Worm (Caenorhabditis elegans) whole organism, late embryonic: ENCODE data around the gene C34C6.10.
A peak's percentile ranks its signal among the peaks of the same experiment; 100 is the strongest.

Source experiments
- C08G9.2 ChIP-seq: sonication (generic microtip); optimal IDR thresholded peaks from 2 replicates; lab custom pipeline; 2016; ENCODE audit warnings: mild to moderate bottlenecking, missing genetic modification characterization, moderate library complexity, missing compliant biosample characterization
- F13H6.1 ChIP-seq: sonication (generic microtip); optimal IDR thresholded peaks from 2 replicates; lab custom pipeline; 2016; ENCODE audit warnings: missing genetic modification characterization, missing compliant biosample characterization
- K02D7.2 ChIP-seq: sonication (generic microtip); optimal IDR thresholded peaks from 2 replicates; lab custom pipeline; 2017; ENCODE audit warnings: mild to moderate bottlenecking, missing genetic modification characterization, missing compliant biosample characterization
- ama-1 ChIP-seq: fragments of 150-350 bp; optimal IDR thresholded peaks from 2 replicates; lab custom pipeline; 2014
- ceh-18 ChIP-seq: sonication (generic microtip); optimal IDR thresholded peaks from 2 replicates; lab custom pipeline; 2016; ENCODE audit warnings: missing genetic modification characterization, missing compliant biosample characterization
- ceh-19 ChIP-seq: fragments of 200-800 bp; sonication (Bioruptor generic); optimal IDR thresholded peaks from 2 replicates; lab custom pipeline; 2018; ENCODE audit warnings: mild to moderate bottlenecking, missing genetic modification characterization, missing compliant biosample characterization
- ceh-24 ChIP-seq: sonication (generic microtip); optimal IDR thresholded peaks from 2 replicates; lab custom pipeline; 2016; ENCODE audit warnings: mild to moderate bottlenecking, missing genetic modification characterization, missing compliant biosample characterization
- ceh-48 ChIP-seq: sonication (generic microtip); optimal IDR thresholded peaks from 2 replicates; lab custom pipeline; 2016; ENCODE audit warnings: missing genetic modification characterization, inconsistent platforms, missing compliant biosample characterization
- ceh-6 ChIP-seq: fragments of 200-800 bp; sonication (Bioruptor generic); optimal IDR thresholded peaks from 2 replicates; lab custom pipeline; 2018; ENCODE audit warnings: mild to moderate bottlenecking, missing genetic modification characterization, missing compliant biosample characterization
- ceh-9 ChIP-seq: sonication (generic microtip); optimal IDR thresholded peaks from 2 replicates; lab custom pipeline; 2016; ENCODE audit warnings: mild to moderate bottlenecking, missing genetic modification characterization, inconsistent platforms, missing compliant biosample characterization
- che-1 ChIP-seq: sonication (generic microtip); optimal IDR thresholded peaks from 2 replicates; lab custom pipeline; 2016; ENCODE audit warnings: mild to moderate bottlenecking, missing genetic modification characterization, missing compliant biosample characterization
- elt-2 ChIP-seq: sonication (generic microtip); optimal IDR thresholded peaks from 2 replicates; lab custom pipeline; 2016; ENCODE audit warnings: missing genetic modification reagents, missing genetic modification characterization, missing compliant biosample characterization
- ets-4 ChIP-seq: sonication (generic microtip); optimal IDR thresholded peaks from 2 replicates; lab custom pipeline; 2016; ENCODE audit warnings: missing genetic modification characterization, missing compliant biosample characterization
- fax-1 ChIP-seq: sonication (generic microtip); optimal IDR thresholded peaks from 2 replicates; lab custom pipeline; 2016; ENCODE audit warnings: missing genotype, missing genetic modification characterization, missing compliant biosample characterization
- fkh-10 ChIP-seq: fragments of 150-350 bp; optimal IDR thresholded peaks from 2 replicates; lab custom pipeline; 2014; ENCODE audit warnings: missing biosample characterization, missing genetic modification reagents, missing genetic modification characterization
- fkh-6 ChIP-seq: sonication (generic microtip); optimal IDR thresholded peaks from 2 replicates; lab custom pipeline; 2016; ENCODE audit warnings: missing genetic modification characterization, missing compliant biosample characterization
- gmeb-2 ChIP-seq: sonication (generic microtip); optimal IDR thresholded peaks from 2 replicates; lab custom pipeline; 2016; ENCODE audit warnings: missing genetic modification characterization, inconsistent platforms, missing compliant biosample characterization
- hlh-13 ChIP-seq: fragments of 200-800 bp; sonication (Bioruptor generic); optimal IDR thresholded peaks from 2 replicates; lab custom pipeline; 2018; ENCODE audit warnings: mild to moderate bottlenecking, missing genetic modification characterization, missing compliant biosample characterization
- hlh-30 ChIP-seq: sonication (generic microtip); optimal IDR thresholded peaks from 2 replicates; lab custom pipeline; 2017; ENCODE audit warnings: antibody characterized with exemption, missing genetic modification characterization, missing compliant biosample characterization; ENCODE audit not compliant: insufficient read depth
- hlh-6 ChIP-seq: sonication (generic microtip); optimal IDR thresholded peaks from 2 replicates; lab custom pipeline; 2016; ENCODE audit warnings: missing genotype, missing genetic modification characterization, missing compliant biosample characterization
- lim-6 ChIP-seq: sonication (generic microtip); optimal IDR thresholded peaks from 2 replicates; lab custom pipeline; 2016; ENCODE audit warnings: missing genetic modification characterization, missing compliant biosample characterization
- nfya-1 ChIP-seq: sonication (generic microtip); optimal IDR thresholded peaks from 2 replicates; lab custom pipeline; 2017; ENCODE audit warnings: missing genetic modification characterization, mild to moderate bottlenecking, missing compliant biosample characterization, antibody characterized with exemption, moderate library complexity
- nhr-11 ChIP-seq: fragments of 150-350 bp; optimal IDR thresholded peaks from 2 replicates; lab custom pipeline; 2014; ENCODE audit warnings: missing biosample characterization, missing genetic modification characterization
- nhr-232 ChIP-seq: sonication (generic microtip); optimal IDR thresholded peaks from 2 replicates; lab custom pipeline; 2016; ENCODE audit warnings: missing genetic modification characterization, missing compliant biosample characterization
- odd-2 ChIP-seq: sonication (generic microtip); optimal IDR thresholded peaks from 2 replicates; lab custom pipeline; 2017; ENCODE audit warnings: antibody characterized with exemption, mild to moderate bottlenecking, missing genetic modification characterization, missing compliant biosample characterization
- pag-3 ChIP-seq: sonication (generic microtip); optimal IDR thresholded peaks from 2 replicates; lab custom pipeline; 2016; ENCODE audit warnings: missing compliant biosample characterization, missing genetic modification characterization, borderline replicate concordance
- pax-1 ChIP-seq: fragments of 150-350 bp; optimal IDR thresholded peaks from 2 replicates; lab custom pipeline; 2014; ENCODE audit warnings: missing biosample characterization, missing genetic modification characterization
- pha-2 ChIP-seq: sonication (generic microtip); optimal IDR thresholded peaks from 2 replicates; lab custom pipeline; 2017; ENCODE audit warnings: mild to moderate bottlenecking, missing genetic modification characterization, missing compliant biosample characterization
- pqm-1 ChIP-seq: sonication (generic microtip); optimal IDR thresholded peaks from 2 replicates; lab custom pipeline; 2016; ENCODE audit warnings: missing genetic modification characterization, missing compliant biosample characterization
- pros-1 ChIP-seq: fragments of 150-350 bp; optimal IDR thresholded peaks from 2 replicates; lab custom pipeline; 2014; ENCODE audit warnings: missing biosample characterization, missing genetic modification reagents, missing genetic modification characterization
- rnt-1 ChIP-seq: sonication (generic microtip); optimal IDR thresholded peaks from 2 replicates; lab custom pipeline; 2016; ENCODE audit warnings: missing genetic modification characterization, missing compliant biosample characterization
- sdc-2 ChIP-seq: sonication (generic microtip); optimal IDR thresholded peaks from 2 replicates; lab custom pipeline; 2016; ENCODE audit warnings: missing genotype, missing genetic modification characterization, missing compliant biosample characterization
- sox-2 ChIP-seq: fragments of 200-800 bp; sonication (Bioruptor generic); IDR thresholded peaks from 2 replicates; pipeline ENCODE4 v1.3.6; 2022; ENCODE audit warnings: missing genetic modification reagents, missing genetic modification characterization, missing compliant biosample characterization
- syd-9 ChIP-seq: sonication (generic microtip); optimal IDR thresholded peaks from 2 replicates; lab custom pipeline; 2016; ENCODE audit warnings: mild to moderate bottlenecking, missing genetic modification characterization, moderate library complexity, missing compliant biosample characterization
- tbx-2 ChIP-seq: sonication (generic microtip); optimal IDR thresholded peaks from 2 replicates; lab custom pipeline; 2016; ENCODE audit warnings: missing genetic modification characterization, missing compliant biosample characterization
- tbx-7 ChIP-seq: sonication (generic microtip); optimal IDR thresholded peaks from 2 replicates; lab custom pipeline; 2016; ENCODE audit warnings: missing genotype, missing genetic modification characterization, missing compliant biosample characterization
- ttx-3 ChIP-seq: sonication (generic microtip); optimal IDR thresholded peaks from 2 replicates; lab custom pipeline; 2016; ENCODE audit warnings: missing genetic modification reagents, missing genetic modification characterization, missing compliant biosample characterization
- unc-3 ChIP-seq, 2 experiments: fragments of 200-800 bp in 1 of 2; sonication (Bioruptor generic) in 1 of 2; sonication (generic microtip) in 1 of 2; conservative IDR thresholded peaks in 1 of 2; optimal IDR thresholded peaks in 1 of 2; 2 replicates each; pipeline versions ENCODE4 v1.3.6 to Lab custom; 2016 to 2022; ENCODE audit warnings: missing compliant biosample characterization in 2 of 2, missing genetic modification characterization in 2 of 2, missing genetic modification reagents in 1 of 2
- unc-42 ChIP-seq: sonication (generic microtip); optimal IDR thresholded peaks from 2 replicates; lab custom pipeline; 2016; ENCODE audit warnings: missing genotype, missing genetic modification characterization, missing compliant biosample characterization
- unc-55 ChIP-seq: sonication (generic microtip); optimal IDR thresholded peaks from 2 replicates; lab custom pipeline; 2017; ENCODE audit warnings: missing biosample characterization, missing genetic modification reagents, missing genetic modification characterization
- ztf-16 ChIP-seq: sonication (generic microtip); optimal IDR thresholded peaks from 2 replicates; lab custom pipeline; 2017; ENCODE audit warnings: missing genetic modification characterization, missing compliant biosample characterization

C34C6.10 gene

DNA sequence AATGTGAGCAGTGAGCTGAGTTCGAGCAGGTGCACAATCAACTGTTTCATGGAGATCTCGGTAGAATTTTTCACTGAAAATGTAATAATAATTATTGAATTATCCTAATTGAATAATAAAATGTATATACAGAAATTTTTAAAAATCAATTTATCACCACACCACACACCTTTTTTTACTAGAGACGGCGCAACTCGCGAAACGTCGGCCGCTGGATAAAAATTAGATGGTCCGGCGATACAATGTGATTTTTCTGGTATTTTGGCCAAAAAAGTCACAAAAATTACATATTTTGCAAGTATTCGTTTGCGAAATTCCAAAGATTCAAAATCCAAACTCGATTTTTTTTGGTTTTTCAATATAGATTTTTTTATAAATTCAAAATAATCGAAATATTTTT lies 24.8 kb downstream of the C34C6.10 start:
- TF ChIP-seq unc-3 (GFP tag; conservative IDR thresholded peaks at IDR 0.05; lab: Robert Waterston, UW) (no peak), unc-3 (tag; optimal IDR thresholded peaks at IDR 0.05; lab: Kevin White, UChicago) (no peak), odd-2 (tag; lab: Kevin White, UChicago) (no peak), tbx-2 (tag; lab: Kevin White, UChicago) (no peak), ets-4 (no peak), ceh-48 (tag; lab: Kevin White, UChicago) (no peak), sox-2 (GFP tag; lab: Robert Waterston, UW) (no peak), K02D7.2 (tag; lab: Kevin White, UChicago) (no peak), che-1 (tag; lab: Kevin White, UChicago) (no peak), nhr-11 (tag; lab: Kevin White, UChicago) (no peak), nhr-232 (tag; lab: Kevin White, UChicago) (no peak), pax-1 (no peak), sdc-2 (tag; lab: Kevin White, UChicago) (no peak), hlh-6 (tag; lab: Kevin White, UChicago) (no peak), fkh-10 (GFP tag; lab: Kevin White, UChicago) (no peak), ama-1 (lab: Kevin White, UChicago) (no peak), pqm-1 (tag; lab: Kevin White, UChicago) (no peak)
- TF ChIP-seq, all 69 proteins: peak for 0

ce11 chrII:8668871-8669270 lies 26.8 kb downstream of the C34C6.10 start:
- TF ChIP-seq ets-4, result no peak
- no peak for TF ChIP-seq rnt-1 (tag; lab: Kevin White, UChicago)
- no peak for TF ChIP-seq F13H6.1 (tag; lab: Kevin White, UChicago)
- TF ChIP-seq elt-2 (tag; lab: Kevin White, UChicago), result no peak
- no peak for TF ChIP-seq pax-1
- no peak for TF ChIP-seq sdc-2 (tag; lab: Kevin White, UChicago)
- TF ChIP-seq ceh-19, result no peak
- no peak for TF ChIP-seq nhr-232 (tag; lab: Kevin White, UChicago)
- TF ChIP-seq hlh-6 (tag; lab: Kevin White, UChicago), result no peak
- no peak for TF ChIP-seq ama-1 (lab: Kevin White, UChicago)
- no peak for TF ChIP-seq che-1 (tag; lab: Kevin White, UChicago)
- no peak for TF ChIP-seq ttx-3 (tag; lab: Kevin White, UChicago)
- no peak for TF ChIP-seq fkh-6 (tag; lab: Kevin White, UChicago)
- TF ChIP-seq ceh-18, result no peak
- TF ChIP-seq pha-2 (tag; lab: Kevin White, UChicago), result no peak
- TF ChIP-seq, all 69 proteins: peak for 0

DNA sequence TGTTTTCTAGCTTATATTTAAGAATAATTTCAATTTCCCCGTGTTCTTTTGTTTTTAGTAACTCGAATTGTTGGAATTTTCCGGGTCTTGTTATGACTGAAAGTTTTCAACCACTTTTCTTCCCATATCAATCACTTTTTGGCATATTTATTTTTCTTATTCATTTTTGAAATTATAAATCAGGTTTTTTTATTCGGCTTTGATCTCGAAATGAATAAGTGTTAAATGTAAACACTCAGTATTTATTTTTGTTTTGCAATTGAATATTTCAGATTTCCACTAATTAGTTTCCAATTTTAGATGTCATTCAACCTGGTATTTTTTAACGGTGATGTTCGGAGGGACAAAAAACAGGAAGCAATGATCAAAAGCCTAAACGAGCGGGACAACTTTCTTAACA lies 31.1 kb downstream of the C34C6.10 start, which contains the start of gene etc-1:
etc-1 (plus strand) TSS at position 301 of the 400 bp plus-strand sequence.
- TF ChIP-seq ceh-9 (tag; lab: Kevin White, UChicago) (no peak), pros-1 (no peak), ceh-6 (GFP tag; lab: Kevin White, UChicago) (no peak), gmeb-2 (tag; lab: Kevin White, UChicago) (no peak)

- TF ChIP-seq nhr-232 (tag; lab: Kevin White, UChicago) (no peak), che-1 (tag; lab: Kevin White, UChicago) (no peak), unc-55 (GFP tag; lab: Kevin White, UChicago) (no peak), ztf-16 (tag; lab: Kevin White, UChicago) (no peak), unc-42 (peak; percentile 0), ceh-48 (tag; lab: Kevin White, UChicago) (peak; percentile 40), ttx-3 (tag; lab: Kevin White, UChicago) (no peak), hlh-30 (tag; lab: Kevin White, UChicago) (no peak), nfya-1 (tag; lab: Kevin White, UChicago) (no peak)
Observed at ce11 chrII:8661539-8661938, 34.1 kb downstream of the C34C6.10 start, which contains the start of the genes piga-1 and eif-2Bepsilon. Gene piga-1 (minus strand): TSS chrII:8661712. Gene eif-2Bepsilon (plus strand): TSS chrII:8661869.

- no peak for TF ChIP-seq hlh-13 (GFP tag; lab: Kevin White, UChicago)
- TF ChIP-seq ets-4, result no peak
- TF ChIP-seq tbx-2 (tag; lab: Kevin White, UChicago), result no peak
- no peak for TF ChIP-seq C08G9.2 (tag; lab: Kevin White, UChicago)
- no peak for TF ChIP-seq lim-6 (tag; lab: Kevin White, UChicago)
- no peak for TF ChIP-seq pag-3 (tag; lab: Kevin White, UChicago)
- TF ChIP-seq unc-42, result no peak
- TF ChIP-seq hlh-6 (tag; lab: Kevin White, UChicago), result no peak
- TF ChIP-seq pax-1, result no peak
- TF ChIP-seq syd-9 (tag; lab: Kevin White, UChicago), result no peak
- no peak for TF ChIP-seq ceh-24 (tag; lab: Kevin White, UChicago)
- no peak for TF ChIP-seq hlh-30 (tag; lab: Kevin White, UChicago)
- TF ChIP-seq fax-1 (tag; lab: Kevin White, UChicago), result no peak
- no peak for TF ChIP-seq tbx-7
Observed at ce11 chrII:8658835-8659234, 36.8 kb downstream of the C34C6.10 start, which contains the start of gene atg-10. Gene atg-10 (plus strand): TSS chrII:8659135.
